Fruit fly (Drosophila melanogaster) whole organism, adult: ENCODE data around the gene MnM.

ENCODE experiments used
- CG11617 ChIP-seq: fragments of 200-800 bp; sonication (Bioruptor generic); optimal IDR thresholded peaks from 2 replicates; lab custom pipeline; 2017; ENCODE audit warnings: mild to moderate bottlenecking, missing biosample characterization, missing genetic modification reagents, missing genetic modification characterization
- CG33017 ChIP-seq: fragments of 200-800 bp; sonication (Bioruptor generic); optimal IDR thresholded peaks from 2 replicates; lab custom pipeline; 2018; ENCODE audit warnings: missing biosample characterization, mild to moderate bottlenecking, missing genetic modification characterization, moderate library complexity
- kay ChIP-seq: fragments of 200-800 bp; sonication (Bioruptor generic); peaks from one replicate; lab custom pipeline; 2016; ENCODE audit warnings: missing biosample characterization, missing genetic modification characterization, borderline replicate concordance

DNA sequence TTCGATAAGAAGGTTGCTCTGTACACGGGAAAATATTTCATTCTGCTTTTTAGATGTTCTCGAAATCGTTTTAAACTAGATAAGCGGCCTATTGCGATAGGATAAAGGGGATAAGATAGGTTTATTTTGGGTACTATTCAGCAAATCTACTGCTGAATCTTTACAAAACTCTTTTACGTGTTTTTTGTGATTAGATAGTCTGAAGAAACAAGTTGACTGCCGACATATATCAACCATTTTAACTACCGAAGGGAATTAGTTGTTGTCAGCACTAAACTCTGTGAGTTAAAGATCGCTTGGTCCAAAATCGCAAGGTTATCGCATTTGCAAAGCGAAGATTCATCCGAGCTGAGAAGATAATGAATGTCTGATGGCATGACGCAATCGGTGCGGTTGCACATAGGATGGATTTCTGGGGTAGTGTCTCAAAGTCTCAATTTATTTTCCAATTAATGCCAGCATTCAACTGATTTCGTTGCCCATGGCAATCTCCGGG is 12.1 kb downstream of the MnM start, which contains the start of gene Asciz:
- TF ChIP-seq CG33017 (tag; lab: Kevin White, UChicago) (no peak), kay (GFP tag; lab: Kevin White, UChicago) (no peak), CG11617 (GFP tag; lab: Kevin White, UChicago) (no peak)
